Fruit fly (Drosophila melanogaster) Kc167 (cell line): ENCODE results near the gene Vml.

ENCODE experiments used
- Myc ChIP-seq: fragments of >200 bp; optimal IDR thresholded peaks from 2 replicates; lab custom pipeline; 2017; ENCODE audit warnings: missing external identifiers
- Sin3A ChIP-seq: fragments of >200 bp; optimal IDR thresholded peaks from 2 replicates; lab custom pipeline; 2018; ENCODE audit warnings: missing external identifiers
- h ChIP-seq: fragments of >200 bp; optimal IDR thresholded peaks from 3 replicates; lab custom pipeline; 2018; ENCODE audit warnings: missing external identifiers
- insv ChIP-seq: fragments of >200 bp; optimal IDR thresholded peaks from 3 replicates; lab custom pipeline; 2018; ENCODE audit warnings: missing external identifiers
- psq ChIP-seq: fragments of >200 bp; optimal IDR thresholded peaks from 2 replicates; lab custom pipeline; 2017; ENCODE audit warnings: missing external identifiers
- ttk ChIP-seq: sonication (Bioruptor generic); optimal IDR thresholded peaks from 2 replicates; lab custom pipeline; 2017; ENCODE audit warnings: missing external identifiers

dm6 chrX:2306760-2307159, 31.1 kb downstream of the Vml start:
- TF ChIP-seq psq (no peak), Sin3A (lab: Kevin White, UChicago) (no peak), h (lab: Kevin White, UChicago) (no peak), Myc (lab: Kevin White, UChicago) (no peak), ttk (lab: Kevin White, UChicago) (no peak), insv (no peak)
